Fruit fly (Drosophila melanogaster) whole organism, wandering third instar larva: ENCODE results near the gene CG42450.

Experiments used
- Abd-B ChIP-seq: fragments of >200 bp; optimal IDR thresholded peaks from 2 replicates; lab custom pipeline; 2017; ENCODE audit warnings: missing biosample characterization, missing genetic modification characterization
- CG32264 ChIP-seq: fragments of 200-800 bp; sonication (Bioruptor generic); optimal IDR thresholded peaks from 2 replicates; lab custom pipeline; 2016; ENCODE audit warnings: missing biosample characterization, missing genetic modification characterization
- Hr78 ChIP-seq: fragments of >200 bp; optimal IDR thresholded peaks from 2 replicates; lab custom pipeline; 2017; ENCODE audit warnings: missing biosample characterization, missing genetic modification characterization
- Rel ChIP-seq, 2 experiments: fragments of 200-800 bp; sonication (Bioruptor generic) in 1 of 2; optimal IDR thresholded peaks; 2 replicates in 1 of 2; 3 replicates in 1 of 2; lab custom pipeline; 2016 to 2019; ENCODE audit warnings: mild to moderate bottlenecking in 2 of 2, missing biosample characterization in 2 of 2, missing genetic modification characterization in 2 of 2, moderate library complexity in 1 of 2
- Vsx2 ChIP-seq: fragments of 200-300, 225-300 bp; sonication (Bioruptor generic); optimal IDR thresholded peaks from 2 replicates; lab custom pipeline; 2018; ENCODE audit warnings: missing biosample characterization, missing genetic modification characterization; ENCODE audit not compliant: partially characterized antibody
- sv ChIP-seq: fragments of 200-800 bp; sonication (Bioruptor generic); optimal IDR thresholded peaks from 3 replicates; lab custom pipeline; 2016; ENCODE audit warnings: missing biosample characterization, missing genetic modification characterization
- usp ChIP-seq: fragments of >200 bp; optimal IDR thresholded peaks from 2 replicates; lab custom pipeline; 2017; ENCODE audit warnings: missing biosample characterization, missing genetic modification characterization

DNA sequence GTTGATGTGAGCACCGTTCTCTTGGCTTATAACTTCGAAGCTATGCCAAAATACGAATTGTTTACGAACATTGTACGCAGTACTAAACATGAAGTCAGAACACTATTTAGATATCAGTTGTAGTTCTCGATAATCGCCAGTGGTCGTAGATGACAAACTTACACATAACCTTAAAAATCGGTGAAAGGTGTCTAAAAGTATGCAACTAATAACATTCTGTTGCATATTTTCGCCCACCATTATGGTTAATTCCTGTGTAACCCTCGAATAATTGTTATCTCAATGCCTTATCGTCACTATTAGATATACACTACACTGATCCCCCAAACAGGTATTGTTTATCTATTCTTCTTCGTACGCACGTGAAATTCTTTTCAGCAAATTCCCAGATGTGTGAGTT, 1.8 kb downstream of the CG42450 start:
- TF ChIP-seq usp (GFP tag; lab: Kevin White, UChicago), result no peak
- TF ChIP-seq Rel (GFP tag; optimal IDR thresholded peaks at IDR 0.05; lab: Kevin White, UChicago), result no peak
- no peak for TF ChIP-seq Rel (tag; optimal IDR thresholded peaks at IDR 0.05; lab: Kevin White, UChicago)
- no peak for TF ChIP-seq Hr78 (GFP tag; lab: Kevin White, UChicago)
- TF ChIP-seq sv, result no peak
- no peak for TF ChIP-seq Vsx2
- no peak for TF ChIP-seq Abd-B (GFP tag; lab: Kevin White, UChicago)
- TF ChIP-seq CG32264 (GFP tag; lab: Kevin White, UChicago), result no peak
